Fruit fly (Drosophila melanogaster) whole organism, wandering third instar larva: ENCODE data around the gene tzn.

Source experiments
- Abd-B ChIP-seq: fragments of >200 bp; optimal IDR thresholded peaks from 2 replicates; lab custom pipeline; 2017; ENCODE audit warnings: missing biosample characterization, missing genetic modification characterization
- CG32264 ChIP-seq: fragments of 200-800 bp; sonication (Bioruptor generic); optimal IDR thresholded peaks from 2 replicates; lab custom pipeline; 2016; ENCODE audit warnings: missing biosample characterization, missing genetic modification characterization
- CG9705 ChIP-seq: fragments of 200-800 bp; sonication (Bioruptor generic); optimal IDR thresholded peaks from 2 replicates; lab custom pipeline; 2018; ENCODE audit warnings: missing biosample characterization, mild to moderate bottlenecking, missing genetic modification characterization
- CrebA ChIP-seq: fragments of 200-800 bp; sonication (Bioruptor generic); optimal IDR thresholded peaks from 2 replicates; lab custom pipeline; 2016; ENCODE audit warnings: missing biosample characterization, mild to moderate bottlenecking, missing genetic modification characterization, borderline replicate concordance
- Dfd ChIP-seq: fragments of >200 bp; optimal IDR thresholded peaks from 2 replicates; lab custom pipeline; 2017; ENCODE audit warnings: missing biosample characterization, missing genetic modification characterization
- Dif ChIP-seq: fragments of 200-275, 200-300 bp; sonication (Bioruptor generic); optimal IDR thresholded peaks from 2 replicates; lab custom pipeline; 2018; ENCODE audit warnings: missing biosample characterization, missing genetic modification characterization; ENCODE audit not compliant: partially characterized antibody
- GATAd ChIP-seq: sonication (Bioruptor generic); optimal IDR thresholded peaks from 2 replicates; lab custom pipeline; 2016; ENCODE audit warnings: missing biosample characterization, missing genetic modification characterization
- HLH106 ChIP-seq: fragments of 200-800 bp; optimal IDR thresholded peaks from 3 replicates; lab custom pipeline; 2019; ENCODE audit warnings: missing biosample characterization, mild to moderate bottlenecking, missing genetic modification characterization, moderate library complexity
- Hnf4 ChIP-seq: fragments of 200-800 bp; sonication (Bioruptor generic); optimal IDR thresholded peaks from 2 replicates; lab custom pipeline; 2016; ENCODE audit warnings: missing biosample characterization, mild to moderate bottlenecking, missing genetic modification characterization
- Hr78 ChIP-seq: fragments of >200 bp; optimal IDR thresholded peaks from 2 replicates; lab custom pipeline; 2017; ENCODE audit warnings: missing biosample characterization, missing genetic modification characterization
- Hr83 ChIP-seq: fragments of 200-300 bp; sonication (Bioruptor generic); optimal IDR thresholded peaks from 2 replicates; lab custom pipeline; 2016; ENCODE audit warnings: missing biosample characterization, mild to moderate bottlenecking, missing genetic modification characterization, moderate library complexity; ENCODE audit not compliant: poor library complexity, severe bottlenecking
- Jra ChIP-seq: sonication (Bioruptor generic); optimal IDR thresholded peaks from 2 replicates; lab custom pipeline; 2016; ENCODE audit warnings: missing biosample characterization, missing genetic modification characterization
- Mio ChIP-seq: sonication (Bioruptor generic); optimal IDR thresholded peaks from 2 replicates; lab custom pipeline; 2016; ENCODE audit warnings: missing biosample characterization, missing genetic modification characterization
- Myc ChIP-seq: fragments of >200 bp; optimal IDR thresholded peaks from 2 replicates; lab custom pipeline; 2017
- N ChIP-seq: fragments of >200 bp; optimal IDR thresholded peaks from 2 replicates; lab custom pipeline; 2018; ENCODE audit warnings: missing biosample characterization, missing external identifiers, missing genetic modification characterization
- OdsH ChIP-seq: fragments of 200-800 bp; sonication (Bioruptor generic); optimal IDR thresholded peaks from 2 replicates; lab custom pipeline; 2016; ENCODE audit warnings: missing biosample characterization, mild to moderate bottlenecking, missing genetic modification characterization
- Rel ChIP-seq, 2 experiments: fragments of 200-800 bp; sonication (Bioruptor generic) in 1 of 2; optimal IDR thresholded peaks; 2 replicates in 1 of 2; 3 replicates in 1 of 2; lab custom pipeline; 2016 to 2019; ENCODE audit warnings: mild to moderate bottlenecking in 2 of 2, missing biosample characterization in 2 of 2, missing genetic modification characterization in 2 of 2, moderate library complexity in 1 of 2
- Sp1 ChIP-seq: fragments of 200-800 bp; sonication (Bioruptor generic); optimal IDR thresholded peaks from 3 replicates; lab custom pipeline; 2019; ENCODE audit warnings: missing biosample characterization, mild to moderate bottlenecking, missing genetic modification characterization, moderate library complexity
- Vsx2 ChIP-seq: fragments of 200-300, 225-300 bp; sonication (Bioruptor generic); optimal IDR thresholded peaks from 2 replicates; lab custom pipeline; 2018; ENCODE audit warnings: missing biosample characterization, missing genetic modification characterization; ENCODE audit not compliant: partially characterized antibody
- br ChIP-seq: fragments of 200-800 bp; sonication (Bioruptor generic); optimal IDR thresholded peaks from 2 replicates; lab custom pipeline; 2016; ENCODE audit warnings: missing biosample characterization, missing genetic modification characterization
- brk ChIP-seq: fragments of 200-800 bp; sonication (Bioruptor generic); optimal IDR thresholded peaks from 2 replicates; lab custom pipeline; 2016; ENCODE audit warnings: missing biosample characterization, mild to moderate bottlenecking, missing genetic modification characterization
- dl ChIP-seq, 2 experiments: fragments of 175-275, 200-275 bp in 1 of 2; fragments of 200-275 bp in 1 of 2; sonication (Bioruptor generic); optimal IDR thresholded peaks; lab custom pipeline; 2018; ENCODE audit warnings: mild to moderate bottlenecking in 2 of 2, missing biosample characterization in 2 of 2, missing genetic modification characterization in 2 of 2, moderate library complexity in 2 of 2; ENCODE audit not compliant: partially characterized antibody in 2 of 2, insufficient read depth in 1 of 2
- dmrt93B ChIP-seq: fragments of 200-800 bp; sonication (Bioruptor generic); optimal IDR thresholded peaks from 2 replicates; lab custom pipeline; 2018; ENCODE audit warnings: missing biosample characterization, mild to moderate bottlenecking, missing genetic modification characterization
- dsf ChIP-seq: sonication (Bioruptor generic); optimal IDR thresholded peaks from 2 replicates; lab custom pipeline; 2016; ENCODE audit warnings: missing biosample characterization, missing genetic modification characterization, borderline replicate concordance
- ey ChIP-seq: fragments of 200-800 bp; sonication (Bioruptor generic); optimal IDR thresholded peaks from 2 replicates; lab custom pipeline; 2016; ENCODE audit warnings: missing biosample characterization, missing genetic modification characterization
- foxo ChIP-seq, 2 experiments: fragments of 200-800 bp; sonication (Bioruptor generic); optimal IDR thresholded peaks; 2 replicates in 1 of 2; 3 replicates in 1 of 2; lab custom pipeline; 2016 to 2017; ENCODE audit warnings: missing biosample characterization in 2 of 2, missing genetic modification characterization in 2 of 2
- fru ChIP-seq: fragments of 200-800 bp; sonication (Bioruptor generic); optimal IDR thresholded peaks from 3 replicates; lab custom pipeline; 2016; ENCODE audit warnings: missing biosample characterization, mild to moderate bottlenecking, missing genetic modification characterization
- h ChIP-seq: fragments of 200-800 bp; sonication (Bioruptor generic); optimal IDR thresholded peaks from 3 replicates; lab custom pipeline; 2016; ENCODE audit warnings: missing biosample characterization, mild to moderate bottlenecking, missing genetic modification characterization
- jim ChIP-seq: fragments of 175-275, 200-325 bp; sonication (Bioruptor generic); optimal IDR thresholded peaks from 2 replicates; lab custom pipeline; 2016; ENCODE audit warnings: missing biosample characterization, mild to moderate bottlenecking, missing genetic modification characterization
- lola ChIP-seq: fragments of >200 bp; optimal IDR thresholded peaks from 2 replicates; lab custom pipeline; 2017; ENCODE audit warnings: missing biosample characterization, missing genetic modification characterization
- pan ChIP-seq: fragments of >200 bp; optimal IDR thresholded peaks from 2 replicates; lab custom pipeline; 2017
- psq ChIP-seq: fragments of 200-800 bp; sonication (Bioruptor generic); optimal IDR thresholded peaks from 3 replicates; lab custom pipeline; 2017; ENCODE audit warnings: missing biosample characterization, mild to moderate bottlenecking, missing genetic modification characterization, moderate library complexity
- rgr ChIP-seq: fragments of 200-800 bp; sonication (Bioruptor generic); optimal IDR thresholded peaks from 3 replicates; lab custom pipeline; 2016; ENCODE audit warnings: missing biosample characterization, mild to moderate bottlenecking, missing genetic modification characterization
- sage ChIP-seq: fragments of 200-800 bp; sonication (Bioruptor generic); optimal IDR thresholded peaks from 2 replicates; lab custom pipeline; 2016; ENCODE audit warnings: missing biosample characterization, mild to moderate bottlenecking, missing genetic modification characterization
- sv ChIP-seq: fragments of 200-800 bp; sonication (Bioruptor generic); optimal IDR thresholded peaks from 3 replicates; lab custom pipeline; 2016; ENCODE audit warnings: missing biosample characterization, missing genetic modification characterization
- tai ChIP-seq: sonication (Bioruptor generic); optimal IDR thresholded peaks from 2 replicates; lab custom pipeline; 2016; ENCODE audit warnings: missing biosample characterization, missing genetic modification characterization
- usp ChIP-seq: fragments of >200 bp; optimal IDR thresholded peaks from 2 replicates; lab custom pipeline; 2017; ENCODE audit warnings: missing biosample characterization, missing genetic modification characterization
- woc ChIP-seq: sonication (Bioruptor generic); optimal IDR thresholded peaks from 2 replicates; lab custom pipeline; 2016; ENCODE audit warnings: missing biosample characterization, mild to moderate bottlenecking, missing genetic modification characterization

tzn gene

DNA sequence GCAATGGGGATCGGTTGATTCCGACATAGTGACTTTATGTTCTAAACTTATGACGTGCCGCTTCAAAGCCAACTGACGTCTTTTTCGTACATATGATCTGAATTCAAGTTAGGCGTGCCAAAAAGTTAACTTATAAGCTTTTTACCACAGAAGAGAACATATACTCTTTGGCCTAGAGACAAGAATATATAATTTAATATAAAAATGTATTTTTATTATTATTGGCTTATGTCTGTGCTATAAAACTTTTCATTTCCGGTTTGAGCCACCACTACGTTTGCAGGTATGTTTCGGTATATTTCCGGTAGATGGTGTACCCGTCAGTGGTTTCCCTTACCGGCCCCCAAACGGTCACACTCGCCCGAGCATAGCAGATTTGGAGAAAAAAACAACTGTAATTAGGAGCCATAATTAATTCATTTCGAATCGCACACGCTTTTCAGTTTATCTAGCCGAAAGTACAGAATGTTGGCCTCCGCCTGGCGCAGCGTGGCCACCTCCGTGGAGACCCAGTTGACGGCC, at the start of gene tzn, which contains the start of gene CG3698:
tzn (plus strand) TSS at position 321 of the 522 bp plus-strand sequence.
CG3698 (minus strand) TSS at position 51 of the 522 bp plus-strand sequence.
- TF ChIP-seq jim (GFP tag; lab: Kevin White, UChicago) (no peak), Dfd (GFP tag; lab: Kevin White, UChicago) (no peak), sage (GFP tag; lab: Kevin White, UChicago) (no peak), fru (no peak), OdsH (GFP tag; lab: Kevin White, UChicago) (peak; percentile 83), dl (GFP tag; optimal IDR thresholded peaks at IDR 0.05; lab: Kevin White, UChicago; ENCODE audit: insufficient read depth in 1 of 2, partially characterized antibody in 2 of 2) (no peak), dmrt93B (GFP tag; lab: Kevin White, UChicago) (peak; percentile 97), lola (GFP tag; lab: Kevin White, UChicago) (no peak), Vsx2 (GFP tag; lab: Kevin White, UChicago) (no peak), Rel (GFP tag; optimal IDR thresholded peaks at IDR 0.05; lab: Kevin White, UChicago) (peak; percentile 17), Rel (tag; optimal IDR thresholded peaks at IDR 0.05; lab: Kevin White, UChicago) (peak; percentile 85), foxo (GFP tag; optimal IDR thresholded peaks at IDR 0.05; lab: Kevin White, UChicago) (no peak), sv (GFP tag; lab: Kevin White, UChicago) (peak; percentile 78), CrebA (GFP tag; lab: Kevin White, UChicago) (no peak), ey (GFP tag; lab: Kevin White, UChicago) (no peak), CG9705 (GFP tag; lab: Kevin White, UChicago) (peak; percentile 95), brk (GFP tag; lab: Kevin White, UChicago) (no peak), usp (GFP tag; lab: Kevin White, UChicago) (no peak), dsf (no peak), GATAd (GFP tag; lab: Kevin White, UChicago) (no peak), br (no peak), HLH106 (tag; lab: Kevin White, UChicago) (peak; percentile 85), woc (GFP tag; lab: Kevin White, UChicago) (no peak), rgr (GFP tag; lab: Kevin White, UChicago) (peak; percentile 94), Jra (no peak), Sp1 (peak; percentile 85), Dif (GFP tag; lab: Kevin White, UChicago) (no peak), tai (no peak), Myc (lab: Kevin White, UChicago) (peak; percentile 43), N (no peak), CG32264 (GFP tag; lab: Kevin White, UChicago) (no peak), Mio (GFP tag; lab: Kevin White, UChicago) (no peak), Abd-B (GFP tag; lab: Kevin White, UChicago) (no peak), Hr78 (no peak), psq (GFP tag; lab: Kevin White, UChicago) (peak; percentile 70), pan (lab: Kevin White, UChicago) (no peak), Hr83 (GFP tag; lab: Kevin White, UChicago) (peak; percentile 95), h (no peak), Hnf4 (GFP tag; lab: Kevin White, UChicago) (no peak)

dm6 chr3L:20750391-20750790, 48.1 kb upstream of the tzn start:
- no peak for TF ChIP-seq woc (GFP tag; lab: Kevin White, UChicago)
- TF ChIP-seq ey (GFP tag; lab: Kevin White, UChicago): no peak
- no peak for TF ChIP-seq rgr (GFP tag; lab: Kevin White, UChicago)
- TF ChIP-seq Myc (lab: Kevin White, UChicago): no peak
- no peak for TF ChIP-seq Mio (GFP tag; lab: Kevin White, UChicago)
- TF ChIP-seq CG9705 (GFP tag; lab: Kevin White, UChicago): no peak
- TF ChIP-seq HLH106 (tag; lab: Kevin White, UChicago): no peak
- no peak for TF ChIP-seq Dfd (GFP tag; lab: Kevin White, UChicago)
- TF ChIP-seq pan (lab: Kevin White, UChicago): no peak
- TF ChIP-seq GATAd (GFP tag; lab: Kevin White, UChicago): no peak
- no peak for TF ChIP-seq fru
- no peak for TF ChIP-seq tai
- no peak for TF ChIP-seq Hr83 (GFP tag; lab: Kevin White, UChicago)
- TF ChIP-seq dl (GFP tag; optimal IDR thresholded peaks at IDR 0.05; lab: Kevin White, UChicago; ENCODE audit: insufficient read depth in 1 of 2, partially characterized antibody in 2 of 2): no peak
- no peak for TF ChIP-seq jim (GFP tag; lab: Kevin White, UChicago)
- TF ChIP-seq OdsH (GFP tag; lab: Kevin White, UChicago): no peak
- TF ChIP-seq Dif (GFP tag; lab: Kevin White, UChicago): no peak
